Fruit fly (Drosophila melanogaster): ENCODE data around the gene sqz.

Gene sqz

dm6 chr3R:19156670-19157402 is 7.2 kb upstream of the sqz start, which contains the start of gene nanos:
Gene nanos, plus strand, starts transcription at chr3R:19157238.
- TF ChIP-seq stwl (tag; optimal IDR thresholded peaks at IDR 0.05) (peak; percentile 61), salm (tag; optimal IDR thresholded peaks at IDR 0.05) (no peak), CG18764 (GFP tag; optimal IDR thresholded peaks at IDR 0.05) (peak; percentile 23), CG4360 (GFP tag; IDR thresholded peaks at IDR 0.05) (peak; percentile 9; the same call in 1 of the 2 replicates), CG34422 (GFP tag; IDR thresholded peaks at IDR 0.05) (peak; percentile 84), CG12219 (GFP tag; optimal IDR thresholded peaks at IDR 0.05) (no peak), ham (GFP tag; IDR thresholded peaks at IDR 0.05) (0 out of 2 replicates have a peak, but pooled peaks have one; percentile 18), CG1602 (GFP tag; optimal IDR thresholded peaks at IDR 0.05) (peak; percentile 54), CG13287 (GFP tag; IDR thresholded peaks at IDR 0.05; ENCODE audit: partially characterized antibody) (peak; percentile 99), CG3838 (GFP tag; optimal IDR thresholded peaks at IDR 0.05) (no peak), corto (GFP tag; optimal IDR thresholded peaks at IDR 0.05) (no peak), CG10209 (GFP tag; optimal IDR thresholded peaks at IDR 0.05) (peak; percentile 65), Rfx (GFP tag; IDR thresholded peaks at IDR 0.05) (peak; percentile 92), B-H2 (GFP tag; optimal IDR thresholded peaks at IDR 0.05) (peak; percentile 82), HLH4C (GFP tag; IDR thresholded peaks at IDR 0.05; ENCODE audit: partially characterized antibody) (peak; percentile 95), Myb (GFP tag; optimal IDR thresholded peaks at IDR 0.05) (peak; percentile 86), CG6654 (GFP tag; optimal IDR thresholded peaks at IDR 0.05) (no peak), ind (GFP tag; optimal IDR thresholded peaks at IDR 0.05) (peak; percentile 64), grn (GFP tag; optimal IDR thresholded peaks at IDR 0.05) (no peak), CG9727 (GFP tag; optimal IDR thresholded peaks at IDR 0.05) (peak; percentile 52), dati (GFP tag; IDR thresholded peaks at IDR 0.05) (no peak), CG9797 (GFP tag; optimal IDR thresholded peaks at IDR 0.05) (peak; percentile 58), CG10147 (GFP tag; optimal IDR thresholded peaks at IDR 0.05) (peak; percentile 48), CG10979 (tag; optimal IDR thresholded peaks at IDR 0.05) (peak; percentile 12), Hmr (GFP tag; optimal IDR thresholded peaks at IDR 0.05) (peak; percentile 76), so (GFP tag; IDR thresholded peaks at IDR 0.05) (0 out of 3 replicates have a peak, but pooled peaks have one; percentile 11), br (optimal IDR thresholded peaks at IDR 0.05) (no peak), pros (GFP tag; optimal IDR thresholded peaks at IDR 0.05) (no peak), CG10274 (GFP tag; optimal IDR thresholded peaks at IDR 0.05) (no peak), CG32532 (GFP tag; IDR thresholded peaks at IDR 0.05) (peak; percentile 78), pum (GFP tag; optimal IDR thresholded peaks at IDR 0.05) (peak; percentile 59), CG1647 (GFP tag; optimal IDR thresholded peaks at IDR 0.05) (peak; percentile 60), D19A (tag; optimal IDR thresholded peaks at IDR 0.05) (no peak), hth (optimal IDR thresholded peaks at IDR 0.05) (no peak), al (GFP tag; IDR thresholded peaks at IDR 0.05) (peak; percentile 58), CG4424 (GFP tag; optimal IDR thresholded peaks at IDR 0.05) (peak; percentile 69), twi (tag; optimal IDR thresholded peaks at IDR 0.05) (no peak), Sin3A (optimal IDR thresholded peaks at IDR 0.05) (peak; percentile 76), CG9932 (GFP tag; IDR thresholded peaks at IDR 0.05) (peak; percentile 96), her (GFP tag; optimal IDR thresholded peaks at IDR 0.05) (peak; percentile 83), kah (GFP tag; optimal IDR thresholded peaks at IDR 0.05) (no peak), CG12391 (tag; optimal IDR thresholded peaks at IDR 0.05) (peak; percentile 64), bigmax (GFP tag; optimal IDR thresholded peaks at IDR 0.05) (peak; percentile 89), CG10267 (tag; optimal IDR thresholded peaks at IDR 0.05) (peak; percentile 98), CG11695 (GFP tag; IDR thresholded peaks at IDR 0.05) (no peak), cato (GFP tag; optimal IDR thresholded peaks at IDR 0.05; ENCODE audit: borderline replicate concordance) (peak; percentile 3), Mad (GFP tag; optimal IDR thresholded peaks at IDR 0.05) (peak; percentile 85), tup (GFP tag; optimal IDR thresholded peaks at IDR 0.05) (peak; percentile 41), CG11456 (GFP tag; IDR thresholded peaks at IDR 0.05) (peak; percentile 89), Mrtf (GFP tag; IDR thresholded peaks at IDR 0.05) (peak; percentile 50; the same call in 2 of the 3 replicates), CG9876 (GFP tag; optimal IDR thresholded peaks at IDR 0.05) (peak; percentile 58)

Data from whole organism, embryonic.